Worm (Caenorhabditis elegans): ENCODE data around the gene W09D6.4.

The W09D6.4 gene

ce11 chrIII:11079445-11079844 is at the start of gene W09D6.4:
W09D6.4 (plus strand) TSS chrIII:11079745.
- TF ChIP-seq W03F9.2 (tag; optimal IDR thresholded peaks at IDR 0.05) (no peak), dao-5 (tag; optimal IDR thresholded peaks at IDR 0.05) (no peak), him-1 (tag; optimal IDR thresholded peaks at IDR 0.05) (no peak)

DNA sequence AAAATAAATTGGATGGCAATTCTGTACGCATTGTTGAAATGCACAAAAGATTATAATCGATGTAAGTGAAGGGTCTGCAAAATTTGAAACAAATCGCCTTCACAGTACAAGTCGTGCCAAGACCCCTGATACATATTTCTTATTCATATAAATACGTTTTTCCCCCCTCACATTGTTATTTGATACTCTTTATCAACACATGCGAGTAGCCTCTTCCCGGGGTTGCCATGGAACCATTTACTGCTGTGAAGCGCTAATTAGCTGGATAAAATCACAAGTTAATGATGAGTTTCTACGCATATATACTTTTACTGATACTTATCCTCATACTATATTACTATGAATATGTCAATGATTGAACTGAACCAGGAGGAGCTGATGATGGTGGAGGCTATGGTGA is 48.2 kb upstream of the W09D6.4 start, which contains the start of gene Y48A6B.14:
Gene Y48A6B.14, plus strand, starts transcription at position 301 of the 400 bp plus-strand sequence.
- TF ChIP-seq dao-5 (tag; optimal IDR thresholded peaks at IDR 0.05) (no peak), him-1 (tag; optimal IDR thresholded peaks at IDR 0.05) (no peak), W03F9.2 (tag; optimal IDR thresholded peaks at IDR 0.05) (no peak)

ce11 chrIII:11032872-11033271 is 46.7 kb upstream of the W09D6.4 start, which contains the start of gene Y48A6B.9:
Y48A6B.9 (plus strand) TSS chrIII:11033172.
- TF ChIP-seq him-1 (tag; optimal IDR thresholded peaks at IDR 0.05) (no peak), W03F9.2 (tag; optimal IDR thresholded peaks at IDR 0.05) (no peak), dao-5 (tag; optimal IDR thresholded peaks at IDR 0.05) (no peak)

- peak; percentile 81 for TF ChIP-seq W03F9.2 (tag; optimal IDR thresholded peaks at IDR 0.05)
- TF ChIP-seq him-1 (tag; optimal IDR thresholded peaks at IDR 0.05): peak; percentile 9
- no peak for TF ChIP-seq dao-5 (tag; optimal IDR thresholded peaks at IDR 0.05)
Observed at ce11 chrIII:11036132-11036531, 43.4 kb upstream of the W09D6.4 start.

DNA sequence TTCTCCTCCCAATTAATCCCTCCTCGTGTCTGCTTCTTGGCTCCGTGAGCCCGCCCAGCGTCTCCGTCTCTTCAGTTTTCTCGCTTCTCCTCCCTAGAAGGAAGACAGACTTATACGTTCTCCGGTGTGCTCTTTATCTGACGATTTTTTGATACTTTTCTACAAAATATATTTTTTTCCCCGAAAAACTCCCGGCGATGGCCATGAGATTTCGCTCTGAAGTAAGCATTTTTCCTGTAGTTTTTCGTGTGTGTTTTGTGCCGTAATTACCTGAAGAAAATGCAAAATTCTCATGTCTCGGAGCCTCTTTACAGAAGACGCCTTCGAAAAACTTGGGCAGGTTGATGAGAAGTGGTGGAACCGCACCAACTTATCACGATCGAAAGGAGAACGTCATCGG is 42.9 kb upstream of the W09D6.4 start, which contains the start of gene spat-2:
Gene spat-2, plus strand, starts transcription at position 301 of the 400 bp plus-strand sequence.
- TF ChIP-seq W03F9.2 (tag; optimal IDR thresholded peaks at IDR 0.05) (no peak), dao-5 (tag; optimal IDR thresholded peaks at IDR 0.05) (no peak), him-1 (tag; optimal IDR thresholded peaks at IDR 0.05) (no peak)

- no peak for TF ChIP-seq dao-5 (tag; optimal IDR thresholded peaks at IDR 0.05)
- no peak for TF ChIP-seq W03F9.2 (tag; optimal IDR thresholded peaks at IDR 0.05)
- no peak for TF ChIP-seq him-1 (tag; optimal IDR thresholded peaks at IDR 0.05)
Observed at ce11 chrIII:11039250-11039649, 40.3 kb upstream of the W09D6.4 start.

- TF ChIP-seq dao-5 (tag; optimal IDR thresholded peaks at IDR 0.05) (no peak), W03F9.2 (tag; optimal IDR thresholded peaks at IDR 0.05) (no peak), him-1 (tag; optimal IDR thresholded peaks at IDR 0.05) (no peak)
Observed at ce11 chrIII:11040606-11041005, 38.9 kb upstream of the W09D6.4 start.

DNA sequence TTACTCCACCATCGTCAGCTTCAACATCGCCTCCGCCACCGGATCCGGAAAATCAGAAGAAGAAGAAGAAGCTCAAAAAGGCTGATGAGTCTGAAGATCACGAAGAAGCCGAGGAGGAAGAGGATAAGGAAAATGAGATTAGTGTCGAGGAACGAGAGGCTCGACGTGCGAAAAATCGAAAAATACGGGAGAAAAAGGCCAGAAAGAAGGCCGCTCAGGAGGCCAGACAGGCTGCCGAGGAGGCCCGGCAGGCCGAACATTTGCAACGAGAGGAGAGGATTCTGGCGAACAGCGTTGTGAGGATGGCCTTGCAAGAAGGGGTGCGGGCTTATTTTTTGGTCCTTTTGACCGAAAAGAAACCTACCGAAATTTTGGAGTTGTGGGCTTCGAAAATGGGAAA is 34.3 kb upstream of the W09D6.4 start:
- TF ChIP-seq dao-5 (tag; optimal IDR thresholded peaks at IDR 0.05): no peak
- TF ChIP-seq him-1 (tag; optimal IDR thresholded peaks at IDR 0.05): no peak
- no peak for TF ChIP-seq W03F9.2 (tag; optimal IDR thresholded peaks at IDR 0.05)

ce11 chrIII:11046549-11046948 is 33.0 kb upstream of the W09D6.4 start:
- no peak for TF ChIP-seq W03F9.2 (tag; optimal IDR thresholded peaks at IDR 0.05)
- TF ChIP-seq dao-5 (tag; optimal IDR thresholded peaks at IDR 0.05): no peak
- no peak for TF ChIP-seq him-1 (tag; optimal IDR thresholded peaks at IDR 0.05)

DNA sequence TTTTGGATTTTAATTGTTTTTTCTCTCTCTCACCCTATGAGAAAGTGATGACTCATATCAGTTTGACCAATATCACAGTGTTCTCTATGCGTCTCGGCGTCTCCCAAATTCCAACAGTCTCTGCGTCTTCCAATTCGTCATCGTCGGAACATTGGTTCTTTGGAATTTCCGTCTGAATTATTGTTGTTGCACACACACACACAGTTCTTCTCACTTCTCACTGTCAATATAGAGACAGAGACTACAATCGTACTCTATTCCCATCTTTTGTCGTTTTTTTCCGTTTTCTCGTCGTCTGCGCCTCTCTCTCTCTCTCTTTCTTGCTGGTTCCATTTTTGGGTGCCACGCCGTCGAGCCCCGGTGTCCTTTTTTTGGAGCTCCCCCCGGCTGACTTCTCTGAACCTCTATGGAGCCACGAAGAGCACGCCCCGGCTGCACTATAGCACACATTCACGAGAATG is 28.9 kb upstream of the W09D6.4 start:
- no peak for TF ChIP-seq W03F9.2 (tag; optimal IDR thresholded peaks at IDR 0.05)
- TF ChIP-seq him-1 (tag; optimal IDR thresholded peaks at IDR 0.05): no peak
- TF ChIP-seq dao-5 (tag; optimal IDR thresholded peaks at IDR 0.05): no peak

- TF ChIP-seq dao-5 (tag; optimal IDR thresholded peaks at IDR 0.05) (no peak), him-1 (tag; optimal IDR thresholded peaks at IDR 0.05) (no peak), W03F9.2 (tag; optimal IDR thresholded peaks at IDR 0.05) (no peak)
Observed at ce11 chrIII:11053603-11054002, 25.9 kb upstream of the W09D6.4 start.

DNA sequence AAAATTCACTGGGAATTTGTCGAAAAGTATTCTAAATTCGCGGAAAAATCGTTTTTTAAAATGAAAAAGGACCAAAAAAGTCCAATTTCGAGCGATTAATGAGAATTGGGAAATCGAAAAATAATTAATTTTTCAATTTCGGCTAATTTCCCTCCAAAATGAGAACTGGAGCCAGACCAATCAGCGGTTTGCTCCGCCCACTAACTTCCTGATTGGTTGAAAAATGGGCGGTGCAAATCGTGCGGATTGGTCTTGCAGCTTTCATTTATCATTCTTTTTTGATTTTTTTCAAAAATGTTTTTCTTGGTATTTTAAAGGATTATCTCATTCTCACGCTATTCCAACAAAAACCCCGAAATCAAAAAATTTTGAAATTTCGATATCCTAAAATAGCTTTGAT is 25.5 kb upstream of the W09D6.4 start:
- no peak for TF ChIP-seq W03F9.2 (tag; optimal IDR thresholded peaks at IDR 0.05)
- no peak for TF ChIP-seq dao-5 (tag; optimal IDR thresholded peaks at IDR 0.05)
- TF ChIP-seq him-1 (tag; optimal IDR thresholded peaks at IDR 0.05): no peak

ce11 chrIII:11054532-11055265 is 24.8 kb upstream of the W09D6.4 start:
- TF ChIP-seq dao-5 (tag; optimal IDR thresholded peaks at IDR 0.05) (no peak), W03F9.2 (tag; optimal IDR thresholded peaks at IDR 0.05) (no peak), him-1 (tag; optimal IDR thresholded peaks at IDR 0.05) (no peak)

DNA sequence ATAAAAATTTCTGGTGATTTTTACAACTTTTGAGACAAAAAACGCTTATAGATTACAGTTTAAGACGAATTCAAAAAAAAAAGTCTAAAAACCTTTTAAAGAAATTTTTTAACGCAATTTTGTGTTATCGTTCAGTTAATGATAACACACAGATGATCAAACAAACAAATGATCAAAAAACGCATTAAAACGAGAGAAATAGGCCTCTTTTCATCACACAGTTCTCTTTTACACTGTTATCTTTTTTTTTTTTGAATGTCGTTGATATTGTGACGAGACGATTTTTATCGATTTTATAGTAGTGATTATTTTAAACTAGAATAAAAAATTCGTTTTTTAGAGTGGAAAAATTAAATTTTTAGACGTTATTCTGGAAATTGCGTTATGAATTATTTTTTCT is 19.8 kb upstream of the W09D6.4 start:
- no peak for TF ChIP-seq dao-5 (tag; optimal IDR thresholded peaks at IDR 0.05)
- TF ChIP-seq him-1 (tag; optimal IDR thresholded peaks at IDR 0.05): no peak
- peak; percentile 36 for TF ChIP-seq W03F9.2 (tag; optimal IDR thresholded peaks at IDR 0.05)

- no peak for TF ChIP-seq dao-5 (tag; optimal IDR thresholded peaks at IDR 0.05)
- TF ChIP-seq W03F9.2 (tag; optimal IDR thresholded peaks at IDR 0.05): peak; percentile 4
Observed at ce11 chrIII:11063259-11063658, 16.3 kb upstream of the W09D6.4 start, which contains the start of gene rsa-2. rsa-2 (plus strand) TSS chrIII:11063479.
